Worm (Caenorhabditis elegans) whole organism, L1 larva: ENCODE data around the gene F09F7.5.

Source experiments
- C04F5.9 ChIP-seq: sonication (generic microtip); optimal IDR thresholded peaks from 2 replicates; lab custom pipeline; 2016; ENCODE audit warnings: missing genetic modification characterization, missing compliant biosample characterization
- C34B4.2 ChIP-seq: sonication (generic microtip); optimal IDR thresholded peaks from 2 replicates; lab custom pipeline; 2017; ENCODE audit warnings: mild to moderate bottlenecking, missing genetic modification characterization, missing compliant biosample characterization
- F16B12.6 ChIP-seq: fragments of 150-350 bp; optimal IDR thresholded peaks from 2 replicates; lab custom pipeline; 2014; ENCODE audit warnings: missing biosample characterization, missing genetic modification characterization
- aha-1 ChIP-seq: fragments of 150-350 bp; optimal IDR thresholded peaks from 2 replicates; lab custom pipeline; 2014; ENCODE audit warnings: missing biosample characterization, missing genetic modification characterization
- alr-1 ChIP-seq: fragments of 200-800 bp; sonication (Bioruptor generic); optimal IDR thresholded peaks from 2 replicates; lab custom pipeline; 2018; ENCODE audit warnings: borderline replicate concordance, mild to moderate bottlenecking, missing genetic modification characterization, missing compliant biosample characterization
- ceh-63 ChIP-seq: fragments of 200-800 bp; sonication (Bioruptor generic); optimal IDR thresholded peaks from 2 replicates; lab custom pipeline; 2018; ENCODE audit warnings: mild to moderate bottlenecking, missing genetic modification characterization, missing compliant biosample characterization
- ceh-8 ChIP-seq: fragments of 200-800 bp; sonication (Bioruptor generic); optimal IDR thresholded peaks from 2 replicates; lab custom pipeline; 2018; ENCODE audit warnings: mild to moderate bottlenecking, missing genetic modification characterization, moderate library complexity, missing compliant biosample characterization
- ceh-90 ChIP-seq: sonication (generic microtip); optimal IDR thresholded peaks from 2 replicates; lab custom pipeline; 2016; ENCODE audit warnings: missing genetic modification characterization, missing compliant biosample characterization
- ces-1 ChIP-seq: fragments of 150-350 bp; optimal IDR thresholded peaks from 2 replicates; lab custom pipeline; 2014; ENCODE audit warnings: missing biosample characterization, missing genetic modification reagents, missing genetic modification characterization
- efl-1 ChIP-seq, 4 experiments: fragments of 150-350 bp; optimal IDR thresholded peaks in 3 of 4; peaks in 1 of 4; 1 replicate in 1 of 4; 2 replicates in 3 of 4; lab custom pipeline; 2014; ENCODE audit warnings: missing biosample characterization in 2 of 4, missing genetic modification characterization in 2 of 4, missing genetic modification reagents in 2 of 4
- elt-2 ChIP-seq: sonication (generic microtip); optimal IDR thresholded peaks from 2 replicates; lab custom pipeline; 2016; ENCODE audit warnings: missing genetic modification characterization, mild to moderate bottlenecking, inconsistent platforms, missing compliant biosample characterization, missing genetic modification reagents
- fkh-8 ChIP-seq: sonication (generic microtip); optimal IDR thresholded peaks from 2 replicates; lab custom pipeline; 2016; ENCODE audit warnings: mild to moderate bottlenecking, missing genetic modification characterization, missing compliant biosample characterization
- fos-1 ChIP-seq: fragments of 150-350 bp; optimal IDR thresholded peaks from 2 replicates; lab custom pipeline; 2014; ENCODE audit warnings: missing biosample characterization, missing genetic modification characterization
- grh-1 ChIP-seq: fragments of 200-800 bp; sonication (Bioruptor generic); IDR thresholded peaks from 2 replicates; pipeline ENCODE4 v1.3.6; 2022; ENCODE audit warnings: missing genetic modification reagents, missing genetic modification characterization, missing compliant biosample characterization
- hlh-4 ChIP-seq: sonication (generic microtip); optimal IDR thresholded peaks from 2 replicates; lab custom pipeline; 2016; ENCODE audit warnings: mild to moderate bottlenecking, missing genetic modification characterization, missing compliant biosample characterization
- irx-1 ChIP-seq: sonication (generic microtip); optimal IDR thresholded peaks from 2 replicates; lab custom pipeline; 2016; ENCODE audit warnings: missing genetic modification characterization, missing compliant biosample characterization
- isw-1 ChIP-seq: fragments of 200-800 bp; sonication (Bioruptor generic); IDR thresholded peaks from 2 replicates; pipeline ENCODE4 v1.3.6; 2022; ENCODE audit warnings: missing genetic modification characterization, missing compliant biosample characterization
- lin-13 ChIP-seq: fragments of 150-350 bp; optimal IDR thresholded peaks from 2 replicates; lab custom pipeline; 2014; ENCODE audit warnings: missing biosample characterization, missing genetic modification reagents, missing genetic modification characterization
- lin-14 ChIP-seq: fragments of 200-800 bp; sonication (Bioruptor generic); optimal IDR thresholded peaks from 2 replicates; lab custom pipeline; 2018; ENCODE audit warnings: mild to moderate bottlenecking, missing genetic modification characterization, moderate library complexity, missing compliant biosample characterization
- lin-15B ChIP-seq: fragments of 150-350 bp; sonication (generic microtip); optimal IDR thresholded peaks from 3 replicates; lab custom pipeline; 2014; ENCODE audit warnings: missing biosample characterization, missing genetic modification characterization
- lin-35 ChIP-seq, 2 experiments: fragments of 150-350 bp; optimal IDR thresholded peaks; 2 replicates each; lab custom pipeline; 2014; ENCODE audit warnings: missing biosample characterization in 2 of 2, missing genetic modification characterization in 2 of 2, missing genetic modification reagents in 2 of 2
- lsy-2 ChIP-seq, 2 experiments: fragments of 150-350 bp; optimal IDR thresholded peaks; 2 replicates each; lab custom pipeline; 2014; ENCODE audit warnings: missing biosample characterization in 2 of 2, missing genetic modification characterization in 2 of 2
- mab-9 ChIP-seq: fragments of 200-800 bp; sonication (Bioruptor generic); IDR thresholded peaks from 2 replicates; pipeline ENCODE4 v1.3.6; 2022; ENCODE audit warnings: missing genetic modification reagents, missing genetic modification characterization, missing compliant biosample characterization
- mdl-1 ChIP-seq, 2 experiments: fragments of 150-350 bp; optimal IDR thresholded peaks; 2 replicates each; lab custom pipeline; 2014 to 2017; ENCODE audit warnings: missing biosample characterization in 2 of 2, missing genetic modification characterization in 2 of 2, inconsistent platforms in 1 of 2
- mef-2 ChIP-seq: fragments of 150-350 bp; optimal IDR thresholded peaks from 2 replicates; lab custom pipeline; 2014; ENCODE audit warnings: missing biosample characterization, missing genetic modification characterization
- mep-1 ChIP-seq: fragments of 150-350 bp; optimal IDR thresholded peaks from 2 replicates; lab custom pipeline; 2014; ENCODE audit warnings: missing biosample characterization, missing genetic modification characterization
- nhr-11 ChIP-seq: fragments of 150-350 bp; optimal IDR thresholded peaks from 2 replicates; lab custom pipeline; 2014; ENCODE audit warnings: missing biosample characterization, missing genetic modification characterization
- nhr-19 ChIP-seq: fragments of 200-800 bp; sonication (Bioruptor generic); conservative IDR thresholded peaks from 2 replicates; pipeline ENCODE4 v1.3.6; 2022; ENCODE audit warnings: missing genetic modification characterization, missing compliant biosample characterization
- nhr-20 ChIP-seq: sonication (generic microtip); optimal IDR thresholded peaks from 2 replicates; lab custom pipeline; 2016; ENCODE audit warnings: mild to moderate bottlenecking, missing genetic modification characterization, missing compliant biosample characterization
- nhr-71 ChIP-seq: sonication (generic microtip); optimal IDR thresholded peaks from 2 replicates; lab custom pipeline; 2016; ENCODE audit warnings: mild to moderate bottlenecking, missing genetic modification characterization, moderate library complexity, missing compliant biosample characterization
- nhr-85 ChIP-seq: sonication (generic microtip); peaks from one replicate; lab custom pipeline; 2016; ENCODE audit warnings: missing genetic modification characterization, inconsistent platforms, missing compliant biosample characterization
- nhr-90 ChIP-seq: sonication (generic microtip); optimal IDR thresholded peaks from 2 replicates; lab custom pipeline; 2016; ENCODE audit warnings: mild to moderate bottlenecking, missing genetic modification characterization, missing compliant biosample characterization; ENCODE audit not compliant: poor library complexity
- skn-1 ChIP-seq: fragments of 150-350 bp; optimal IDR thresholded peaks from 2 replicates; lab custom pipeline; 2014; ENCODE audit warnings: missing biosample characterization, missing genetic modification characterization
- snu-23 ChIP-seq: sonication (generic microtip); optimal IDR thresholded peaks from 2 replicates; lab custom pipeline; 2016; ENCODE audit warnings: missing genetic modification characterization, missing compliant biosample characterization
- sox-4 ChIP-seq: sonication (generic microtip); optimal IDR thresholded peaks from 2 replicates; lab custom pipeline; 2016; ENCODE audit warnings: missing genetic modification characterization, missing compliant biosample characterization
- sup-37 ChIP-seq: fragments of 200-800 bp; sonication (Bioruptor generic); optimal IDR thresholded peaks from 2 replicates; lab custom pipeline; 2018; ENCODE audit warnings: mild to moderate bottlenecking, missing genetic modification characterization, missing compliant biosample characterization
- swsn-7 ChIP-seq: sonication (generic microtip); optimal IDR thresholded peaks from 2 replicates; lab custom pipeline; 2016; ENCODE audit warnings: missing genetic modification characterization, missing compliant biosample characterization
- tbx-2 ChIP-seq: sonication (generic microtip); optimal IDR thresholded peaks from 2 replicates; lab custom pipeline; 2016; ENCODE audit warnings: missing genetic modification characterization, missing compliant biosample characterization
- unc-130 ChIP-seq: fragments of 150-350 bp; optimal IDR thresholded peaks from 2 replicates; lab custom pipeline; 2017; ENCODE audit warnings: missing biosample characterization, missing genetic modification characterization, inconsistent platforms
- unc-86 ChIP-seq: sonication (generic microtip); optimal IDR thresholded peaks from 2 replicates; lab custom pipeline; 2016; ENCODE audit warnings: missing genetic modification characterization, missing compliant biosample characterization
- unc-98 ChIP-seq: fragments of 200-800 bp; sonication (Bioruptor generic); IDR thresholded peaks from 2 replicates; pipeline ENCODE4 v1.3.6; 2022; ENCODE audit warnings: missing genetic modification characterization, missing compliant biosample characterization
- xbp-1 ChIP-seq: sonication (generic microtip); optimal IDR thresholded peaks from 2 replicates; lab custom pipeline; 2016; ENCODE audit warnings: missing genetic modification characterization, missing compliant biosample characterization
- zag-1 ChIP-seq: fragments of 150-350 bp; optimal IDR thresholded peaks from 2 replicates; lab custom pipeline; 2014; ENCODE audit warnings: missing biosample characterization, missing genetic modification characterization
- zip-4 ChIP-seq: fragments of 200-800 bp; sonication (Bioruptor generic); optimal IDR thresholded peaks from 2 replicates; lab custom pipeline; 2018; ENCODE audit warnings: mild to moderate bottlenecking, missing genetic modification characterization, moderate library complexity, missing compliant biosample characterization
- ztf-11 ChIP-seq, 2 experiments: sonication (generic microtip); optimal IDR thresholded peaks; 2 replicates each; lab custom pipeline; 2016 to 2017; ENCODE audit warnings: missing genetic modification characterization in 2 of 2, missing biosample characterization in 1 of 2, missing compliant biosample characterization in 1 of 2
- ztf-4 ChIP-seq: fragments of 150-350 bp; optimal IDR thresholded peaks from 2 replicates; lab custom pipeline; 2014; ENCODE audit warnings: missing biosample characterization, missing genetic modification characterization

F09F7.5 gene

DNA sequence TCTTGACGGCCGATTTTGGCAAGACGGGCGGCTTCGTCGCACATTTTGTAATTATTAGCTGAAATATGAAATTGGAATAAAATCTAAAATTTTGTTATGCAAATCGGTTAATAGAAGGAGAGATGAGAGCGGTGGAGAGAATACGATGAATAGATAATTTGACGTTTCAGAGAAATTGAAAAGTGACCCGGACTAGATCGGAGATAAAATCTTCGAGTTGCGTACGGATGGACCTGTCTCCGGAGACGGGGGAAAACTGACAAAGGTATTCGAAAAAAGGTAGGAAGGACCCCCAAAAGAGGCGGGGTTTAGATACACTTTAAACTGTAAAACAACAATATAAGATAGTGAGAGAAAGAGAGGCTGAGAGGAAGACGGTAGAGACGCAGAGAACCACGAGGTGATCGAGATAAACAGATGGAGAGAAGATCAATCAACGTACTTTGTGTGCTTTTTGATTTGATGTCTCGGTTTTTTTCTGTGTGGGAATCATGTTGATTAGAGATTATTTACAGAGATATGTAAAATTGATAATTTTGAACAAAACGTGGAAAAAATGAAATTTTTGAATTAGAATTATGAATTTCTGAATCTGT, 5.4 kb downstream of the F09F7.5 start, which contains the start of gene F09F7.6 (continued):
- TF ChIP-seq elt-2 (tag; lab: Kevin White, UChicago) (peak; percentile 74), lin-35 (GFP tag; optimal IDR thresholded peaks at IDR 0.05; lab: Kevin White, UChicago) (peak; percentile 41 to 81), xbp-1 (tag; lab: Kevin White, UChicago) (peak; percentile 27), nhr-11 (no peak)

DNA sequence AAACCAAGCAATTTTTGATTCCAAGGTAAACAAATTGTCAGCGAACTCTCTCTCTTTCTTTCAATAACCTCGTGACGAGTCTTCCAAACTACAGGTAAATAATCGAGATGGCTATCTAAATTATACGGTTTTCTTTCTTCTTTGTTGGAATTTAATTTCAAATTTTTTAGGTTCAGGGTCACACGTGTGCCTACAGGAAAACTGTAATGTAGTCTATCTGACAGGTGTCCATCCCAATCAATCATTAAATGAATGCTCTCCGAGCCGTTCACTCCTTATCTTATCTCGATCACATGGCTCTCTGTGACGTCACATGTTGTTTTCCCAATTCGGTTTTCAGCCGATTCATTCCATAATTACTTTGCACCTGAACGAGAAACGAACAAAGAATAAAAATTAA, 6.3 kb downstream of the F09F7.5 start:
- TF ChIP-seq nhr-85: peak; percentile 89
- peak in 1 of 2 experiments; percentile 32 for TF ChIP-seq mdl-1 (tag; optimal IDR thresholded peaks at IDR 0.05; lab: Kevin White, UChicago)
- peak; percentile 28 for TF ChIP-seq snu-23 (GFP tag; lab: Kevin White, UChicago)
- TF ChIP-seq lin-35 (GFP tag; optimal IDR thresholded peaks at IDR 0.05; lab: Kevin White, UChicago): peak in 1 of 2 experiments; percentile 29
- no peak for TF ChIP-seq C04F5.9 (tag; lab: Kevin White, UChicago)
- TF ChIP-seq lsy-2 (tag; optimal IDR thresholded peaks at IDR 0.05; lab: Kevin White, UChicago): peak in 1 of 2 experiments; percentile 24
- TF ChIP-seq lin-14 (GFP tag; lab: Kevin White, UChicago): peak; percentile 52
- TF ChIP-seq skn-1: peak; percentile 12
- TF ChIP-seq nhr-90 (tag; lab: Kevin White, UChicago): peak; percentile 24
- peak; percentile 41 for TF ChIP-seq nhr-71 (tag; lab: Kevin White, UChicago)
- TF ChIP-seq nhr-19 (GFP tag; lab: Robert Waterston, UW): peak; percentile 28; the same call in 1 of the 2 replicates
- peak; percentile 86 for TF ChIP-seq nhr-20 (tag; lab: Kevin White, UChicago)
- no peak for TF ChIP-seq zag-1
- no peak for TF ChIP-seq efl-1 (optimal IDR thresholded peaks at IDR 0.05; lab: Kevin White, UChicago)
- TF ChIP-seq efl-1 (GFP tag; optimal IDR thresholded peaks at IDR 0.05 in 1 of 2; lab: Kevin White, UChicago): peak in 1 of 2 experiments; percentile 84
- peak; percentile 59 for TF ChIP-seq elt-2 (tag; lab: Kevin White, UChicago)
- TF ChIP-seq mef-2 (tag; lab: Kevin White, UChicago): no peak

DNA sequence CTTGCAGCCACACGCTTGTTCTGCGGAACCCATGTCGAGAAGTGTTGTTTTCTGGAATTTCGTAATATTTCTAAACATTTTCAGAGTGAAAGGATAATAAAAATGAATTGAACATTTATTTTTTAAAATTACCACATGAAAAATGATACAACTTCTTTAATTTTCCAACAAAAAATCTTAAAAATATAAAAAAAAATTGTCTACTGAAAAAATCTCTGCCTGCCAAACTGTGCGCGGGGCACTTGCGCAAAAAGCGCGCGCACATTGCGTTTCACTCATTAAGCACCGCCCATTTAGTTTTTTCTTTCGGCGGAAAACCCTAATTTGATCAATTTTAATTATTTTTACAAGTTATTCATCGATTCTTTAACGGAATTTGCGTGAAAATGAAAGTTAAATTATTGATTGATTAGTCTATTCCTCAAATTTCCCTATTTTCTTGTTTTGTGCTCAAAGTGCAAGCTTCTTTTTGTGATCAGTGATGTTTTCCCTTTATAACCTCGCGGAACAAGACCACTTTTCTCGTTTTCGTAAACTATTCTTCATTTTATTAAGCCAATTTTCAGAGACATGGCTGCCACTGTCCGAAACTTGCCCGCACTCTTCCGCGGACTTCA, 8.2 kb downstream of the F09F7.5 start, which contains the start of the genes nmad-1 and hach-1:
nmad-1 (minus strand) TSS at position 51 of the 617 bp plus-strand sequence.
hach-1 (plus strand) TSS at position 567 of the 617 bp plus-strand sequence.
- peak; percentile 63 for TF ChIP-seq ztf-4 (tag; lab: Kevin White, UChicago)
- TF ChIP-seq ces-1 (GFP tag; lab: Kevin White, UChicago): no peak
- TF ChIP-seq irx-1 (tag; lab: Kevin White, UChicago): peak; percentile 56
- TF ChIP-seq swsn-7 (tag; lab: Kevin White, UChicago): peak; percentile 84
- TF ChIP-seq F16B12.6 (tag; lab: Kevin White, UChicago): peak; percentile 24
- TF ChIP-seq sox-4 (tag; lab: Kevin White, UChicago): peak; percentile 59
- no peak for TF ChIP-seq hlh-4 (tag; lab: Kevin White, UChicago)
- no peak for TF ChIP-seq mab-9 (GFP tag; lab: Robert Waterston, UW)
- peak; percentile 53; the same call in 1 of the 2 replicates for TF ChIP-seq isw-1
- TF ChIP-seq nhr-19 (GFP tag; lab: Robert Waterston, UW): peak; percentile 85
- peak; percentile 27 for TF ChIP-seq C04F5.9 (tag; lab: Kevin White, UChicago)
- no peak for TF ChIP-seq alr-1 (tag; lab: Kevin White, UChicago)
- no peak for TF ChIP-seq ceh-90 (tag; lab: Kevin White, UChicago)
- TF ChIP-seq aha-1: no peak
- TF ChIP-seq grh-1 (GFP tag; lab: Robert Waterston, UW): peak; percentile 52; the same call in 1 of the 2 replicates
- TF ChIP-seq C34B4.2: no peak
- peak in 1 of 2 experiments; percentile 76 for TF ChIP-seq ztf-11 (tag; optimal IDR thresholded peaks at IDR 0.05; lab: Kevin White, UChicago)
- peak; percentile 68 for TF ChIP-seq unc-86 (tag; lab: Kevin White, UChicago)
- peak; percentile 38 for TF ChIP-seq lin-13
- TF ChIP-seq tbx-2: peak; percentile 72
- peak; percentile 32 for TF ChIP-seq lin-15B (tag; lab: Kevin White, UChicago)
- TF ChIP-seq mep-1 (tag; lab: Kevin White, UChicago): peak; percentile 75
- peak; percentile 74 for TF ChIP-seq ceh-8 (GFP tag; lab: Kevin White, UChicago)
- peak; percentile 72 for TF ChIP-seq unc-130 (tag; lab: Kevin White, UChicago)
- peak; percentile 58 for TF ChIP-seq zip-4 (GFP tag; lab: Kevin White, UChicago)
- TF ChIP-seq ceh-63 (GFP tag; lab: Kevin White, UChicago): no peak
- no peak for TF ChIP-seq mef-2 (tag; lab: Kevin White, UChicago)
- peak; percentile 23 for TF ChIP-seq fkh-8
- TF ChIP-seq fos-1 (tag; lab: Kevin White, UChicago): no peak
- TF ChIP-seq nhr-20 (tag; lab: Kevin White, UChicago): peak; percentile 90
- no peak for TF ChIP-seq sup-37 (GFP tag; lab: Kevin White, UChicago)
- TF ChIP-seq unc-98: no peak
